Worm (Caenorhabditis elegans) whole organism, L1 larva: ENCODE results near the gene dyf-18.

Experiments
- blmp-1 ChIP-seq: fragments of 150-350 bp; optimal IDR thresholded peaks from 2 replicates; lab custom pipeline; 2014; ENCODE audit warnings: missing biosample characterization, missing genetic modification characterization
- hlh-17 ChIP-seq: fragments of 200-800 bp; sonication (Bioruptor generic); optimal IDR thresholded peaks from 2 replicates; lab custom pipeline; 2018; ENCODE audit warnings: missing genetic modification characterization, mild to moderate bottlenecking, missing compliant biosample characterization, moderate library complexity, borderline replicate concordance
- mab-9 ChIP-seq: fragments of 200-800 bp; sonication (Bioruptor generic); IDR thresholded peaks from 2 replicates; pipeline ENCODE4 v1.3.6; 2022; ENCODE audit warnings: missing genetic modification reagents, missing genetic modification characterization, missing compliant biosample characterization
- nhr-28 ChIP-seq: fragments of 150-350 bp; optimal IDR thresholded peaks from 2 replicates; lab custom pipeline; 2014; ENCODE audit warnings: missing biosample characterization, missing genetic modification characterization

ce11 chrIV:11842121-11842520 is 41.1 kb upstream of the dyf-18 start, which contains the start of gene F38H4.3:
- no peak for TF ChIP-seq nhr-28 (tag; lab: Kevin White, UChicago)
- no peak for TF ChIP-seq hlh-17
- no peak for TF ChIP-seq blmp-1 (tag; lab: Kevin White, UChicago)
- TF ChIP-seq mab-9 (GFP tag; lab: Robert Waterston, UW): no peak
